Fruit fly (Drosophila melanogaster) whole organism, embryonic: ENCODE results near the gene Ppox.

Experiments
- Adf1 ChIP-seq: fragments of 200-800 bp; sonication (Bioruptor generic); IDR thresholded peaks from 2 replicates; pipeline ENCODE4 v1.3.6; 2022; ENCODE audit warnings: missing biosample characterization, missing genetic modification characterization
- CG10209 ChIP-seq: fragments of 200-800 bp; sonication (Bioruptor generic); optimal IDR thresholded peaks from 3 replicates; lab custom pipeline; 2017; ENCODE audit warnings: missing biosample characterization, mild to moderate bottlenecking, missing genetic modification characterization, missing genetic modification reagents
- CG10979 ChIP-seq: fragments of 200-800 bp; sonication (Bioruptor generic); optimal IDR thresholded peaks from 2 replicates; lab custom pipeline; 2018; ENCODE audit warnings: missing biosample characterization, mild to moderate bottlenecking, missing genetic modification characterization, moderate library complexity
- CG12219 ChIP-seq: fragments of 200-800 bp; sonication (Bioruptor generic); optimal IDR thresholded peaks from 3 replicates; lab custom pipeline; 2018; ENCODE audit warnings: missing biosample characterization, mild to moderate bottlenecking, missing genetic modification characterization
- CG1233 ChIP-seq: fragments of 200-800 bp; sonication (Bioruptor generic); optimal IDR thresholded peaks from 4 replicates; lab custom pipeline; 2018; ENCODE audit warnings: missing biosample characterization, mild to moderate bottlenecking, missing genetic modification characterization
- CG12744 ChIP-seq: fragments of 200-800 bp; sonication (Bioruptor generic); optimal IDR thresholded peaks from 2 replicates; lab custom pipeline; 2016; ENCODE audit warnings: missing biosample characterization, missing genetic modification characterization
- CG15696 ChIP-seq: fragments of 200-800 bp; sonication (Bioruptor generic); optimal IDR thresholded peaks from 2 replicates; lab custom pipeline; 2019; ENCODE audit warnings: missing biosample characterization, mild to moderate bottlenecking, missing genetic modification characterization, moderate library complexity
- CG17385 ChIP-seq: fragments of 200-800 bp; sonication (Bioruptor generic); optimal IDR thresholded peaks from 3 replicates; lab custom pipeline; 2018; ENCODE audit warnings: missing biosample characterization, mild to moderate bottlenecking, missing genetic modification characterization
- CG1792 ChIP-seq: fragments of 200-800 bp; sonication (Bioruptor generic); optimal IDR thresholded peaks from 2 replicates; lab custom pipeline; 2016; ENCODE audit warnings: missing biosample characterization, missing genetic modification characterization
- CG18476 ChIP-seq: fragments of 200-800 bp; sonication (Bioruptor generic); optimal IDR thresholded peaks from 2 replicates; lab custom pipeline; 2016; ENCODE audit warnings: missing biosample characterization, mild to moderate bottlenecking, missing genetic modification characterization
- CG18599 ChIP-seq: fragments of 200-800 bp; sonication (Bioruptor generic); optimal IDR thresholded peaks from 3 replicates; lab custom pipeline; 2017; ENCODE audit warnings: missing biosample characterization, missing genetic modification characterization, mild to moderate bottlenecking, moderate library complexity, missing genetic modification reagents
- CG18764 ChIP-seq: fragments of 200-800 bp; sonication (Bioruptor generic); optimal IDR thresholded peaks from 3 replicates; lab custom pipeline; 2016; ENCODE audit warnings: missing biosample characterization, missing genetic modification characterization
- CG2116 ChIP-seq: fragments of 200-800 bp; sonication (Bioruptor generic); optimal IDR thresholded peaks from 3 replicates; lab custom pipeline; 2018; ENCODE audit warnings: missing biosample characterization, mild to moderate bottlenecking, missing genetic modification characterization
- CG2875 ChIP-seq: fragments of 200-800 bp; sonication (Bioruptor generic); optimal IDR thresholded peaks from 2 replicates; lab custom pipeline; 2017; ENCODE audit warnings: missing biosample characterization, mild to moderate bottlenecking, missing genetic modification characterization, missing genetic modification reagents
- CG3065 ChIP-seq: fragments of 200-800 bp; sonication (Bioruptor generic); optimal IDR thresholded peaks from 2 replicates; lab custom pipeline; 2016; ENCODE audit warnings: missing biosample characterization, missing genetic modification characterization
- CG31365 ChIP-seq: fragments of 200-800 bp; sonication (Bioruptor generic); optimal IDR thresholded peaks from 2 replicates; lab custom pipeline; 2018; ENCODE audit warnings: missing biosample characterization, mild to moderate bottlenecking, missing genetic modification characterization
- CG3838 ChIP-seq: fragments of 200-800 bp; sonication (Bioruptor generic); optimal IDR thresholded peaks from 3 replicates; lab custom pipeline; 2016; ENCODE audit warnings: missing biosample characterization, missing genetic modification characterization
- CG3847 ChIP-seq: fragments of 200-800 bp; sonication (Bioruptor generic); IDR thresholded peaks from 2 replicates; pipeline ENCODE4 v1.3.6; 2022; ENCODE audit warnings: missing biosample characterization, missing genetic modification characterization
- CG4328 ChIP-seq: fragments of 200-800 bp; sonication (Bioruptor generic); optimal IDR thresholded peaks from 3 replicates; lab custom pipeline; 2017; ENCODE audit warnings: missing biosample characterization, missing genetic modification reagents, missing genetic modification characterization
- CG5245 ChIP-seq: fragments of 200-800 bp; sonication (Bioruptor generic); optimal IDR thresholded peaks from 3 replicates; lab custom pipeline; 2016; ENCODE audit warnings: missing biosample characterization, missing genetic modification characterization
- CG8924 ChIP-seq: fragments of 200-800 bp; optimal IDR thresholded peaks from 3 replicates; lab custom pipeline; 2019; ENCODE audit warnings: missing biosample characterization, mild to moderate bottlenecking, missing genetic modification characterization, moderate library complexity
- H2.0 ChIP-seq: fragments of 200-800 bp; sonication (Bioruptor generic); IDR thresholded peaks from 2 replicates; pipeline ENCODE4 v1.3.6; 2022; ENCODE audit warnings: missing biosample characterization, missing genetic modification characterization
- HLH54F ChIP-seq: fragments of 200-800 bp; sonication (Bioruptor generic); optimal IDR thresholded peaks from 3 replicates; lab custom pipeline; 2016; ENCODE audit warnings: missing biosample characterization, missing genetic modification characterization
- Hey ChIP-seq: fragments of 200-800 bp; sonication (Bioruptor generic); optimal IDR thresholded peaks from 3 replicates; lab custom pipeline; 2018; ENCODE audit warnings: missing biosample characterization, mild to moderate bottlenecking, missing genetic modification characterization
- Lhr ChIP-seq: fragments of 200-800 bp; sonication (Bioruptor generic); optimal IDR thresholded peaks from 3 replicates; lab custom pipeline; 2017; ENCODE audit warnings: mild to moderate bottlenecking, missing biosample characterization, missing genetic modification reagents, missing genetic modification characterization
- Lpt ChIP-seq: fragments of >200 bp; optimal IDR thresholded peaks from 2 replicates; lab custom pipeline; 2018; ENCODE audit warnings: missing biosample characterization, missing genetic modification characterization
- Meics ChIP-seq: fragments of 200-800 bp; sonication (Bioruptor generic); optimal IDR thresholded peaks from 2 replicates; lab custom pipeline; 2017; ENCODE audit warnings: missing biosample characterization, mild to moderate bottlenecking, missing genetic modification characterization
- Ptx1 ChIP-seq: fragments of 200-800 bp; sonication (Bioruptor generic); IDR thresholded peaks from 2 replicates; pipeline ENCODE4 v1.3.6; 2022; ENCODE audit warnings: missing biosample characterization, missing genetic modification characterization
- Sox102F ChIP-seq: fragments of 200-800 bp; sonication (Bioruptor generic); optimal IDR thresholded peaks from 2 replicates; lab custom pipeline; 2018; ENCODE audit warnings: missing biosample characterization, mild to moderate bottlenecking, missing genetic modification characterization, moderate library complexity
- TFAM ChIP-seq: fragments of 200-800 bp; sonication (Bioruptor generic); optimal IDR thresholded peaks from 2 replicates; lab custom pipeline; 2017; ENCODE audit warnings: missing biosample characterization, missing genetic modification characterization, inconsistent platforms
- Xrp1 ChIP-seq: fragments of 200-800 bp; sonication (Bioruptor generic); IDR thresholded peaks from 2 replicates; pipeline ENCODE4 v1.3.6; 2022; ENCODE audit warnings: missing biosample characterization, missing genetic modification characterization
- btn ChIP-seq: fragments of 200-800 bp; sonication (Bioruptor generic); optimal IDR thresholded peaks from 2 replicates; lab custom pipeline; 2016; ENCODE audit warnings: missing biosample characterization, missing genetic modification characterization
- chif ChIP-seq, 2 experiments: fragments of 200-800 bp; sonication (Bioruptor generic); optimal IDR thresholded peaks; 3 replicates each; lab custom pipeline; 2016; ENCODE audit warnings: missing biosample characterization in 2 of 2, missing genetic modification characterization in 2 of 2
- croc ChIP-seq: fragments of 200-800 bp; sonication (Bioruptor generic); conservative IDR thresholded peaks from 3 replicates; pipeline ENCODE4 v1.3.6; 2022; ENCODE audit warnings: missing biosample characterization, missing genetic modification characterization
- crol ChIP-seq: fragments of 200-800 bp; sonication (Bioruptor generic); IDR thresholded peaks from 2 replicates; pipeline ENCODE4 v1.3.6; 2022; ENCODE audit warnings: missing biosample characterization, missing genetic modification characterization
- crp ChIP-seq, 2 experiments: fragments of 200-800 bp; sonication (Bioruptor generic); optimal IDR thresholded peaks; 2 replicates in 1 of 2; 3 replicates in 1 of 2; lab custom pipeline; 2017; ENCODE audit warnings: missing biosample characterization in 2 of 2, missing genetic modification characterization in 2 of 2, mild to moderate bottlenecking in 1 of 2, moderate library complexity in 1 of 2
- ems ChIP-seq: fragments of 200-800 bp; sonication (Bioruptor generic); optimal IDR thresholded peaks from 3 replicates; lab custom pipeline; 2016; ENCODE audit warnings: missing biosample characterization, missing genetic modification characterization
- ftz-f1 ChIP-seq: fragments of 200-800 bp; sonication (Bioruptor generic); optimal IDR thresholded peaks from 2 replicates; lab custom pipeline; 2016; ENCODE audit warnings: missing biosample characterization, missing genetic modification characterization
- grau ChIP-seq: fragments of 200-800 bp; optimal IDR thresholded peaks from 3 replicates; lab custom pipeline; 2019; ENCODE audit warnings: missing biosample characterization, mild to moderate bottlenecking, missing genetic modification characterization, moderate library complexity
- hb ChIP-seq: fragments of 200-800 bp; sonication (Bioruptor generic); IDR thresholded peaks from 3 replicates; pipeline ENCODE4 v1.3.6; 2022; ENCODE audit warnings: missing biosample characterization, missing genetic modification characterization; ENCODE audit not compliant: partially characterized antibody
- jigr1 ChIP-seq: fragments of 200-800 bp; sonication (Bioruptor generic); IDR thresholded peaks from 3 replicates; pipeline ENCODE4 v1.3.6; 2022; ENCODE audit warnings: missing biosample characterization, missing genetic modification characterization
- ro ChIP-seq: fragments of 200-800 bp; sonication (Bioruptor generic); IDR thresholded peaks from 2 replicates; pipeline ENCODE4 v1.3.6; 2022; ENCODE audit warnings: missing biosample characterization, missing genetic modification characterization
- row ChIP-seq: fragments of 200-800 bp; sonication (Bioruptor generic); IDR thresholded peaks from 3 replicates; pipeline ENCODE4 v1.3.6; 2022; ENCODE audit warnings: missing biosample characterization, missing genetic modification characterization
- slou ChIP-seq: fragments of 200-800 bp; sonication (Bioruptor generic); optimal IDR thresholded peaks from 3 replicates; lab custom pipeline; 2016; ENCODE audit warnings: missing biosample characterization, missing genetic modification characterization
- so ChIP-seq: fragments of 200-800 bp; sonication (Bioruptor generic); IDR thresholded peaks from 3 replicates; pipeline ENCODE4 v1.3.6; 2022; ENCODE audit warnings: missing biosample characterization, missing genetic modification characterization
- stc ChIP-seq: fragments of 200-800 bp; sonication (Bioruptor generic); IDR thresholded peaks from 2 replicates; pipeline ENCODE4 v1.3.6; 2022; ENCODE audit warnings: missing biosample characterization, missing genetic modification characterization
- tll ChIP-seq, 2 experiments: fragments of 200-800 bp in 1 of 2; fragments of >200 bp in 1 of 2; sonication (Bioruptor generic) in 1 of 2; optimal IDR thresholded peaks; 2 replicates each; lab custom pipeline; 2017 to 2019; ENCODE audit warnings: missing biosample characterization in 2 of 2, missing genetic modification characterization in 2 of 2, mild to moderate bottlenecking in 1 of 2, moderate library complexity in 1 of 2
- unc-4 ChIP-seq: fragments of 200-800 bp; sonication (Bioruptor generic); IDR thresholded peaks from 2 replicates; pipeline ENCODE4 v1.3.6; 2022; ENCODE audit warnings: missing biosample characterization, missing genetic modification characterization; ENCODE audit not compliant: partially characterized antibody
- vvl ChIP-seq: fragments of 200-800 bp; sonication (Bioruptor generic); IDR thresholded peaks from 2 replicates; pipeline ENCODE4 v1.3.6; 2022; ENCODE audit warnings: missing biosample characterization, missing genetic modification characterization
- zfh1 ChIP-seq: fragments of 200-800 bp; sonication (Bioruptor generic); IDR thresholded peaks from 3 replicates; pipeline ENCODE4 v1.3.6; 2022; ENCODE audit warnings: missing biosample characterization, missing genetic modification characterization

The Ppox gene

dm6 chr3R:24659173-24659846, 2.3 kb downstream of the Ppox start, which contains the start of gene CG31126 (continued):
- no peak for TF ChIP-seq CG1792
- TF ChIP-seq slou (GFP tag; lab: Kevin White, UChicago), result no peak
- no peak for TF ChIP-seq CG10979 (tag; lab: Kevin White, UChicago)
- TF ChIP-seq TFAM (GFP tag; lab: Kevin White, UChicago), result no peak
- TF ChIP-seq ro (GFP tag; lab: Robert Waterston, UW), result no peak
- TF ChIP-seq Ptx1 (GFP tag; lab: Robert Waterston, UW), result no peak
- TF ChIP-seq CG8924 (tag; lab: Kevin White, UChicago), result no peak
- no peak for TF ChIP-seq CG3065
- TF ChIP-seq Meics (GFP tag; lab: Kevin White, UChicago), result no peak
- TF ChIP-seq vvl (GFP tag; lab: Robert Waterston, UW), result 0 out of 2 replicates have a peak, but pooled peaks have one; percentile 37
- no peak for TF ChIP-seq CG18476 (GFP tag; lab: Kevin White, UChicago)
- no peak for TF ChIP-seq jigr1 (GFP tag; lab: Robert Waterston, UW)
- TF ChIP-seq CG10209 (GFP tag; lab: Kevin White, UChicago), result no peak
- TF ChIP-seq hb (GFP tag; lab: Robert Waterston, UW), result no peak
- no peak for TF ChIP-seq CG5245 (GFP tag; lab: Kevin White, UChicago)
- no peak for TF ChIP-seq Xrp1 (GFP tag; lab: Robert Waterston, UW)
- no peak for TF ChIP-seq Adf1 (GFP tag; lab: Robert Waterston, UW)
- no peak; the same call in 2 of the 3 replicates for TF ChIP-seq zfh1
- no peak for TF ChIP-seq CG4328 (GFP tag; lab: Kevin White, UChicago)
- no peak for TF ChIP-seq croc (GFP tag; lab: Robert Waterston, UW)
- TF ChIP-seq CG12219 (GFP tag; lab: Kevin White, UChicago), result no peak
- peak; percentile 85 for TF ChIP-seq CG2116
- no peak for TF ChIP-seq CG17385 (GFP tag; lab: Kevin White, UChicago)
- TF ChIP-seq CG1233 (GFP tag; lab: Kevin White, UChicago), result no peak
- TF ChIP-seq CG12744, result no peak
- peak; percentile 58 for TF ChIP-seq unc-4
- TF ChIP-seq CG2875, result no peak
- peak; percentile 64 for TF ChIP-seq ftz-f1 (GFP tag; lab: Kevin White, UChicago)
- no peak for TF ChIP-seq CG31365 (tag; lab: Kevin White, UChicago)
- no peak for TF ChIP-seq CG3838 (GFP tag; lab: Kevin White, UChicago)
- no peak for TF ChIP-seq chif (GFP tag; optimal IDR thresholded peaks at IDR 0.05; lab: Kevin White, UChicago)
- 0 out of 2 replicates have a peak, but pooled peaks have one; percentile 13 for TF ChIP-seq CG3847 (GFP tag; lab: Robert Waterston, UW)
- TF ChIP-seq so, result no peak
- TF ChIP-seq CG18599 (GFP tag; lab: Kevin White, UChicago), result no peak
- TF ChIP-seq crp (GFP tag; optimal IDR thresholded peaks at IDR 0.05; lab: Kevin White, UChicago), result peak; percentile 68 to 94
- no peak for TF ChIP-seq grau (tag; lab: Kevin White, UChicago)
- TF ChIP-seq H2.0 (GFP tag; lab: Robert Waterston, UW), result no peak
- TF ChIP-seq Lhr (GFP tag; lab: Kevin White, UChicago), result no peak
- no peak for TF ChIP-seq Sox102F (GFP tag; lab: Kevin White, UChicago)
- no peak for TF ChIP-seq stc (GFP tag; lab: Robert Waterston, UW)
- TF ChIP-seq Hey (tag; lab: Kevin White, UChicago), result no peak
- TF ChIP-seq crol (GFP tag; lab: Robert Waterston, UW), result no peak
- no peak for TF ChIP-seq Lpt (GFP tag; lab: Kevin White, UChicago)
- no peak for TF ChIP-seq HLH54F
- TF ChIP-seq CG15696 (tag; lab: Kevin White, UChicago), result no peak
- no peak for TF ChIP-seq tll (GFP tag; optimal IDR thresholded peaks at IDR 0.05; lab: Kevin White, UChicago)
- no peak for TF ChIP-seq CG18764 (GFP tag; lab: Kevin White, UChicago)
- no peak for TF ChIP-seq ems (GFP tag; lab: Kevin White, UChicago)
- no peak for TF ChIP-seq btn (GFP tag; lab: Kevin White, UChicago)
- TF ChIP-seq row (GFP tag; lab: Robert Waterston, UW), result peak; percentile 16; the same call in 1 of the 3 replicates
